Fruit fly (Drosophila melanogaster) whole organism: ENCODE data around the gene osa.

ENCODE experiments used
- CG8478 ChIP-seq: fragments of >200 bp; optimal IDR thresholded peaks from 2 replicates; lab custom pipeline; 2018; ENCODE audit warnings: inconsistent platforms
- Dll ChIP-seq: fragments of >200 bp; optimal IDR thresholded peaks from 2 replicates; lab custom pipeline; 2017
- EcR ChIP-seq, 2 experiments: fragments of >200 bp; optimal IDR thresholded peaks; 2 replicates each; lab custom pipeline; 2017; ENCODE audit warnings: missing biosample characterization in 2 of 2, missing genetic modification characterization in 2 of 2, missing genetic modification reagents in 2 of 2
- pan ChIP-seq: fragments of >200 bp; optimal IDR thresholded peaks from 2 replicates; lab custom pipeline; 2017
- psq ChIP-seq: fragments of >200 bp; optimal IDR thresholded peaks from 2 replicates; lab custom pipeline; 2017
- usp ChIP-seq: fragments of >200 bp; optimal IDR thresholded peaks from 2 replicates; lab custom pipeline; 2017; ENCODE audit warnings: missing biosample characterization, missing genetic modification characterization, mixed read lengths

DNA sequence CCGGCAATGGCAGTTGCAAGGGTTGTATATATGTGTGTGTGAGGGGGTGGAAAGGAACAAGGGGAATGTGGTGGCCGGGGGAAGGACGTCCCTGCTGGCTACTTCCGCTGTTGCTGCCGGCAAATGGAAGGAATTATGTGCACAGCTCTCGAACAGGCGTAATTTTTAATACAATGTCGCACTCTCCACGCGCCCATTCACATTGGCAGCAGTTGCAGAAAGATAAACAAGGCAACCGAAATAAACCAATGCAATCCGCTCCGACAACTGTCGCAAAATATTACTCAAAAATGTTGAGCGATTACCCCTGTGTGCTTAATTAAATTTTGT lies 6.5 kb downstream of the osa start:
- TF ChIP-seq EcR (GFP tag; optimal IDR thresholded peaks at IDR 0.05; lab: Kevin White, UChicago) (no peak), usp (no peak), pan (lab: Kevin White, UChicago) (no peak), psq (lab: Kevin White, UChicago) (no peak), CG8478 (no peak), Dll (no peak)
